Worm (Caenorhabditis elegans) whole organism, young adult: ENCODE measurements around the gene F40G9.18.
A peak's percentile ranks its signal among the peaks of the same experiment; 100 is the strongest.

Experiments used
- B0336.3 ChIP-seq: fragments of 200-800 bp; sonication (Bioruptor generic); IDR thresholded peaks from 2 replicates; pipeline ENCODE4 v1.3.6; 2022; ENCODE audit warnings: missing genetic modification characterization, missing compliant biosample characterization
- F22D6.2 ChIP-seq: sonication (generic microtip); optimal IDR thresholded peaks from 2 replicates; lab custom pipeline; 2016; ENCODE audit warnings: mild to moderate bottlenecking, missing genetic modification characterization, missing compliant biosample characterization
- F37B4.10 ChIP-seq: fragments of 200-800 bp; sonication (Bioruptor generic); IDR thresholded peaks from 2 replicates; pipeline ENCODE4 v1.3.6; 2022; ENCODE audit warnings: missing genetic modification characterization, missing compliant biosample characterization
- F52B5.7 ChIP-seq: sonication (generic microtip); optimal IDR thresholded peaks from 2 replicates; lab custom pipeline; 2016; ENCODE audit warnings: mild to moderate bottlenecking, missing genetic modification characterization, missing compliant biosample characterization
- T26A5.8 ChIP-seq: sonication (generic microtip); optimal IDR thresholded peaks from 2 replicates; lab custom pipeline; 2016; ENCODE audit warnings: missing genetic modification characterization, missing compliant biosample characterization
- aptf-2 ChIP-seq: fragments of 200-800 bp; sonication (Bioruptor generic); conservative IDR thresholded peaks from 2 replicates; pipeline ENCODE4 v1.3.6; 2022; ENCODE audit warnings: missing genetic modification reagents, missing genetic modification characterization, missing compliant biosample characterization
- atf-7 ChIP-seq: sonication (generic microtip); optimal IDR thresholded peaks from 2 replicates; lab custom pipeline; 2017; ENCODE audit warnings: mild to moderate bottlenecking, missing genetic modification characterization, missing compliant biosample characterization
- attf-5 ChIP-seq: fragments of 200-800 bp; sonication (Bioruptor generic); optimal IDR thresholded peaks from 2 replicates; lab custom pipeline; 2018; ENCODE audit warnings: mild to moderate bottlenecking, missing genetic modification characterization, missing compliant biosample characterization
- bed-2 ChIP-seq: fragments of 200-800 bp; sonication (Bioruptor generic); IDR thresholded peaks from 2 replicates; pipeline ENCODE4 v1.3.6; 2022; ENCODE audit warnings: missing genetic modification reagents, missing genetic modification characterization, missing compliant biosample characterization
- ccch-3 ChIP-seq: fragments of 200-800 bp; sonication (Bioruptor generic); optimal IDR thresholded peaks from 2 replicates; lab custom pipeline; 2018; ENCODE audit warnings: mild to moderate bottlenecking, missing genetic modification characterization, missing compliant biosample characterization
- ceh-100 ChIP-seq: fragments of 200-800 bp; sonication (Bioruptor generic); IDR thresholded peaks from 2 replicates; pipeline ENCODE4 v1.3.6; 2022; ENCODE audit warnings: missing genetic modification reagents, missing genetic modification characterization, missing compliant biosample characterization
- ceh-40 ChIP-seq: fragments of 200-800 bp; sonication (Bioruptor generic); IDR thresholded peaks from 2 replicates; pipeline ENCODE4 v1.3.6; 2022; ENCODE audit warnings: missing genetic modification characterization, missing compliant biosample characterization
- ceh-91 ChIP-seq: fragments of 200-800 bp; sonication (Bioruptor generic); IDR thresholded peaks from 2 replicates; pipeline ENCODE4 v1.3.6; 2022; ENCODE audit warnings: missing genetic modification reagents, missing genetic modification characterization, missing compliant biosample characterization
- efl-1 ChIP-seq: fragments of 150-350 bp; optimal IDR thresholded peaks from 2 replicates; lab custom pipeline; 2014; ENCODE audit warnings: missing biosample characterization, missing genetic modification reagents, missing genetic modification characterization
- egl-18 ChIP-seq: fragments of 200-800 bp; sonication (Bioruptor generic); IDR thresholded peaks from 2 replicates; pipeline ENCODE4 v1.3.6; 2022; ENCODE audit warnings: missing genetic modification reagents, missing genetic modification characterization, missing compliant biosample characterization
- egrh-3 ChIP-seq: fragments of 200-800 bp; sonication (Bioruptor generic); IDR thresholded peaks from 2 replicates; pipeline ENCODE4 v1.3.6; 2022; ENCODE audit warnings: missing genetic modification reagents, missing genetic modification characterization, missing compliant biosample characterization
- ets-4 ChIP-seq: fragments of 200-800 bp; sonication (Bioruptor generic); optimal IDR thresholded peaks from 2 replicates; lab custom pipeline; 2018; ENCODE audit warnings: mild to moderate bottlenecking, missing genetic modification characterization, missing compliant biosample characterization
- hrde-1 ChIP-seq: sonication (generic microtip); optimal IDR thresholded peaks from 2 replicates; lab custom pipeline; 2016; ENCODE audit warnings: missing genetic modification characterization, mild to moderate bottlenecking, missing compliant biosample characterization, moderate library complexity, missing genotype, missing genetic modification reagents, borderline replicate concordance
- hsf-1 ChIP-seq: fragments of 200-800 bp; sonication (Bioruptor generic); IDR thresholded peaks from 2 replicates; pipeline ENCODE4 v1.3.6; 2022; ENCODE audit warnings: missing genetic modification reagents, missing genetic modification characterization, missing compliant biosample characterization
- lin-26 ChIP-seq: fragments of 200-800 bp; sonication (Bioruptor generic); IDR thresholded peaks from 2 replicates; pipeline ENCODE4 v1.3.6; 2022; ENCODE audit warnings: missing genetic modification reagents, missing genetic modification characterization, missing compliant biosample characterization
- lin-35 ChIP-seq, 3 experiments: fragments of 150-350 bp in 2 of 3; sonication (generic microtip) in 1 of 3; optimal IDR thresholded peaks; 2 replicates each; lab custom pipeline; 2014 to 2018; ENCODE audit warnings: missing biosample characterization in 3 of 3, missing genetic modification characterization in 3 of 3, missing genetic modification reagents in 3 of 3
- lsy-27 ChIP-seq: sonication (generic microtip); optimal IDR thresholded peaks from 2 replicates; lab custom pipeline; 2017; ENCODE audit warnings: missing genetic modification characterization, mild to moderate bottlenecking, missing compliant biosample characterization, antibody characterized with exemption, missing genotype, borderline replicate concordance; ENCODE audit not compliant: insufficient read depth
- madf-6 ChIP-seq: fragments of 200-800 bp; sonication (Bioruptor generic); IDR thresholded peaks from 2 replicates; pipeline ENCODE4 v1.3.6; 2022; ENCODE audit warnings: missing genetic modification reagents, missing genetic modification characterization, missing compliant biosample characterization
- madf-8 ChIP-seq: fragments of 200-800 bp; sonication (Bioruptor generic); conservative IDR thresholded peaks from 2 replicates; pipeline ENCODE4 v1.3.6; 2022; ENCODE audit warnings: missing genetic modification reagents, missing genetic modification characterization, missing compliant biosample characterization
- mel-28 ChIP-seq: sonication (generic microtip); optimal IDR thresholded peaks from 2 replicates; lab custom pipeline; 2016; ENCODE audit warnings: borderline replicate concordance, mild to moderate bottlenecking, missing genetic modification characterization, missing compliant biosample characterization
- nfya-1 ChIP-seq: sonication (generic microtip); optimal IDR thresholded peaks from 2 replicates; lab custom pipeline; 2017; ENCODE audit warnings: antibody characterized with exemption, missing compliant biosample characterization, missing genetic modification characterization, borderline replicate concordance; ENCODE audit not compliant: insufficient read depth
- nfya-2 ChIP-seq: fragments of 200-800 bp; sonication (Bioruptor generic); IDR thresholded peaks from 2 replicates; pipeline ENCODE4 v1.3.6; 2022; ENCODE audit warnings: missing genetic modification reagents, missing genetic modification characterization, missing compliant biosample characterization
- nhr-80 ChIP-seq: sonication (generic microtip); optimal IDR thresholded peaks from 2 replicates; lab custom pipeline; 2016; ENCODE audit warnings: missing genetic modification characterization, missing compliant biosample characterization
- nhr-90 ChIP-seq: sonication (generic microtip); optimal IDR thresholded peaks from 2 replicates; lab custom pipeline; 2016; ENCODE audit warnings: missing genotype, mild to moderate bottlenecking, missing genetic modification characterization, missing compliant biosample characterization
- rec-8 ChIP-seq, 2 experiments: sonication (generic microtip); optimal IDR thresholded peaks; 2 replicates each; lab custom pipeline; 2016; ENCODE audit warnings: mild to moderate bottlenecking in 2 of 2, missing genetic modification characterization in 2 of 2, missing genetic modification reagents in 2 of 2, missing genotype in 2 of 2, missing biosample characterization in 1 of 2, missing compliant biosample characterization in 1 of 2, moderate library complexity in 1 of 2
- repo-1 ChIP-seq: sonication (generic microtip); optimal IDR thresholded peaks from 2 replicates; lab custom pipeline; 2017; ENCODE audit warnings: mild to moderate bottlenecking, missing genetic modification characterization, missing compliant biosample characterization
- snpc-3.4 ChIP-seq: sonication (generic microtip); optimal IDR thresholded peaks from 2 replicates; lab custom pipeline; 2017; ENCODE audit warnings: missing genetic modification characterization, mild to moderate bottlenecking, missing compliant biosample characterization, antibody characterized with exemption, moderate library complexity, missing genotype, missing genetic modification reagents
- snpc-4 ChIP-seq, 5 experiments: fragments of 150-350 bp in 1 of 5; sonication (generic microtip) in 4 of 5; optimal IDR thresholded peaks; 2 replicates each; lab custom pipeline; 2014 to 2018; ENCODE audit warnings: missing genetic modification characterization in 5 of 5, missing biosample characterization in 3 of 5, antibody characterized with exemption in 2 of 5, mild to moderate bottlenecking in 2 of 5, missing compliant biosample characterization in 2 of 5, missing genotype in 2 of 5, moderate library complexity in 2 of 5, missing genetic modification reagents in 1 of 5
- tbp1 ChIP-seq: fragments of 200-800 bp; sonication (Bioruptor generic); optimal IDR thresholded peaks from 2 replicates; lab custom pipeline; 2018; ENCODE audit warnings: mild to moderate bottlenecking, missing genetic modification characterization, missing compliant biosample characterization
- zfh-2 ChIP-seq: fragments of 200-800 bp; sonication (Bioruptor generic); conservative IDR thresholded peaks from 2 replicates; pipeline ENCODE4 v1.3.6; 2022; ENCODE audit warnings: missing genetic modification reagents, missing genetic modification characterization, missing compliant biosample characterization
- ztf-22 ChIP-seq: fragments of 200-800 bp; sonication (Bioruptor generic); optimal IDR thresholded peaks from 2 replicates; lab custom pipeline; 2018; ENCODE audit warnings: mild to moderate bottlenecking, missing genetic modification characterization, moderate library complexity, missing compliant biosample characterization
- ztf-6 ChIP-seq: fragments of 200-800 bp; sonication (Bioruptor generic); IDR thresholded peaks from 2 replicates; pipeline ENCODE4 v1.3.6; 2022; ENCODE audit warnings: missing genetic modification reagents, missing genetic modification characterization, missing compliant biosample characterization

F40G9.18 gene

ce11 chrIII:156645-157044 lies 12.7 kb downstream of the F40G9.18 start, which contains the start of the genes zig-13 and ver-1:
Gene zig-13, minus strand, starts transcription at chrIII:156745.
Gene ver-1, plus strand, starts transcription at chrIII:156824.
- TF ChIP-seq lin-35 (GFP tag; optimal IDR thresholded peaks at IDR 0.05; lab: Kevin White, UChicago) (no peak), nfya-2 (GFP tag; lab: Robert Waterston, UW) (no peak), efl-1 (GFP tag; lab: Kevin White, UChicago) (no peak), egl-18 (no peak), lsy-27 (no peak), attf-5 (GFP tag; lab: Kevin White, UChicago) (no peak), bed-2 (GFP tag; lab: Robert Waterston, UW) (no peak), ccch-3 (GFP tag; lab: Kevin White, UChicago) (no peak), snpc-3.4 (no peak), B0336.3 (no peak)

ce11 chrIII:154168-154567 lies 15.2 kb downstream of the F40G9.18 start:
- TF ChIP-seq atf-7 (tag; lab: Kevin White, UChicago) (peak; percentile 40), zfh-2 (no peak), ets-4 (peak; percentile 19), nhr-80 (peak; percentile 96), ztf-22 (GFP tag; lab: Kevin White, UChicago) (peak; percentile 52), F52B5.7 (no peak), ceh-100 (GFP tag; lab: Robert Waterston, UW) (no peak), ceh-91 (no peak), madf-6 (GFP tag; lab: Robert Waterston, UW) (no peak), attf-5 (GFP tag; lab: Kevin White, UChicago) (no peak), tbp1 (peak; percentile 5), hsf-1 (GFP tag; lab: Robert Waterston, UW) (no peak)

- TF ChIP-seq ztf-6 = 0 out of 2 replicates have a peak, but pooled peaks have one; percentile 12
- TF ChIP-seq egl-18 = no peak
- no peak for TF ChIP-seq lin-35 (GFP tag; optimal IDR thresholded peaks at IDR 0.05; lab: Kevin White, UChicago)
- TF ChIP-seq lin-26 = 0 out of 2 replicates have a peak, but pooled peaks have one; percentile 30
- TF ChIP-seq snpc-4 (GFP tag; optimal IDR thresholded peaks at IDR 0.05; lab: Kevin White, UChicago) = no peak
- TF ChIP-seq snpc-4 (tag; optimal IDR thresholded peaks at IDR 0.05; lab: Kevin White, UChicago) = peak in 2 of 4 experiments; percentile 67 to 85
- 0 out of 2 replicates have a peak, but pooled peaks have one; percentile 51 for TF ChIP-seq F37B4.10 (GFP tag; lab: Robert Waterston, UW)
These were observed 18.3 kb downstream of the F40G9.18 start for ce11 chrIII:151084-151483.

ce11 chrIII:149132-149531 lies 20.2 kb downstream of the F40G9.18 start:
- TF ChIP-seq nhr-90 (tag; lab: Kevin White, UChicago) (no peak), efl-1 (GFP tag; lab: Kevin White, UChicago) (no peak), lin-26 (no peak), egrh-3 (GFP tag; lab: Robert Waterston, UW) (no peak), F22D6.2 (tag; lab: Kevin White, UChicago) (no peak), T26A5.8 (tag; lab: Kevin White, UChicago) (no peak), attf-5 (GFP tag; lab: Kevin White, UChicago) (no peak), hrde-1 (tag; lab: Kevin White, UChicago) (no peak), aptf-2 (GFP tag; lab: Robert Waterston, UW) (no peak), bed-2 (GFP tag; lab: Robert Waterston, UW) (no peak), mel-28 (no peak), nfya-1 (no peak), madf-8 (no peak), repo-1 (tag; lab: Kevin White, UChicago) (no peak), ceh-40 (GFP tag; lab: Robert Waterston, UW) (no peak), rec-8 (tag; optimal IDR thresholded peaks at IDR 0.05; lab: Kevin White, UChicago) (no peak)
